Fruit fly (Drosophila melanogaster) whole organism, wandering third instar larva: Measurements from ENCODE around the gene Ucp4A.

Experiments
- CG32264 ChIP-seq: fragments of 200-800 bp; sonication (Bioruptor generic); optimal IDR thresholded peaks from 2 replicates; lab custom pipeline; 2016; ENCODE audit warnings: missing biosample characterization, missing genetic modification characterization
- HLH106 ChIP-seq: fragments of 200-800 bp; optimal IDR thresholded peaks from 3 replicates; lab custom pipeline; 2019; ENCODE audit warnings: missing biosample characterization, mild to moderate bottlenecking, missing genetic modification characterization, moderate library complexity
- Myc ChIP-seq: fragments of >200 bp; optimal IDR thresholded peaks from 2 replicates; lab custom pipeline; 2017
- N ChIP-seq: fragments of >200 bp; optimal IDR thresholded peaks from 2 replicates; lab custom pipeline; 2018; ENCODE audit warnings: missing biosample characterization, missing external identifiers, missing genetic modification characterization
- OdsH ChIP-seq: fragments of 200-800 bp; sonication (Bioruptor generic); optimal IDR thresholded peaks from 2 replicates; lab custom pipeline; 2016; ENCODE audit warnings: missing biosample characterization, mild to moderate bottlenecking, missing genetic modification characterization
- brk ChIP-seq: fragments of 200-800 bp; sonication (Bioruptor generic); optimal IDR thresholded peaks from 2 replicates; lab custom pipeline; 2016; ENCODE audit warnings: missing biosample characterization, mild to moderate bottlenecking, missing genetic modification characterization
- foxo ChIP-seq, 2 experiments: fragments of 200-800 bp; sonication (Bioruptor generic); optimal IDR thresholded peaks; 2 replicates in 1 of 2; 3 replicates in 1 of 2; lab custom pipeline; 2016 to 2017; ENCODE audit warnings: missing biosample characterization in 2 of 2, missing genetic modification characterization in 2 of 2
- h ChIP-seq: fragments of 200-800 bp; sonication (Bioruptor generic); optimal IDR thresholded peaks from 3 replicates; lab custom pipeline; 2016; ENCODE audit warnings: missing biosample characterization, mild to moderate bottlenecking, missing genetic modification characterization
- psq ChIP-seq: fragments of 200-800 bp; sonication (Bioruptor generic); optimal IDR thresholded peaks from 3 replicates; lab custom pipeline; 2017; ENCODE audit warnings: missing biosample characterization, mild to moderate bottlenecking, missing genetic modification characterization, moderate library complexity
- usp ChIP-seq: fragments of >200 bp; optimal IDR thresholded peaks from 2 replicates; lab custom pipeline; 2017; ENCODE audit warnings: missing biosample characterization, missing genetic modification characterization

- TF ChIP-seq usp (GFP tag; lab: Kevin White, UChicago), result no peak
- TF ChIP-seq h (GFP tag; lab: Kevin White, UChicago), result no peak
- TF ChIP-seq psq (GFP tag; lab: Kevin White, UChicago), result no peak
- TF ChIP-seq Myc, result no peak
- no peak for TF ChIP-seq foxo (GFP tag; optimal IDR thresholded peaks at IDR 0.05; lab: Kevin White, UChicago)
- TF ChIP-seq CG32264 (GFP tag; lab: Kevin White, UChicago), result no peak
- TF ChIP-seq HLH106, result no peak
- TF ChIP-seq OdsH, result no peak
- TF ChIP-seq N, result no peak
- no peak for TF ChIP-seq brk
Observed at dm6 chrX:17872310-17872709, 27.6 kb downstream of the Ucp4A start.
